Worm (Caenorhabditis elegans) whole organism, young adult: Measurements from ENCODE around the gene F01D5.1.

ENCODE experiments used
- B0019.2 ChIP-seq: fragments of 200-800 bp; sonication (Bioruptor generic); conservative IDR thresholded peaks from 2 replicates; pipeline ENCODE4 v1.3.6; 2022; ENCODE audit warnings: missing genetic modification reagents, missing genetic modification characterization, missing compliant biosample characterization
- B0261.1 ChIP-seq: sonication (generic microtip); optimal IDR thresholded peaks from 2 replicates; lab custom pipeline; 2016; ENCODE audit warnings: mild to moderate bottlenecking, missing genetic modification characterization, moderate library complexity, missing compliant biosample characterization
- F23B12.7 ChIP-seq: sonication (generic microtip); optimal IDR thresholded peaks from 2 replicates; lab custom pipeline; 2017; ENCODE audit warnings: missing genetic modification characterization, mild to moderate bottlenecking, missing compliant biosample characterization, antibody characterized with exemption, moderate library complexity; ENCODE audit not compliant: insufficient read depth
- F39B2.1 ChIP-seq: fragments of 200-800 bp; sonication (Bioruptor generic); IDR thresholded peaks from 2 replicates; pipeline ENCODE4 v1.3.6; 2022; ENCODE audit warnings: missing genetic modification reagents, missing genetic modification characterization, missing compliant biosample characterization
- K12H6.12 ChIP-seq: fragments of 200-800 bp; sonication (Bioruptor generic); optimal IDR thresholded peaks from 2 replicates; lab custom pipeline; 2018; ENCODE audit warnings: mild to moderate bottlenecking, missing genetic modification characterization, missing compliant biosample characterization
- T07F8.4 ChIP-seq: sonication (generic microtip); optimal IDR thresholded peaks from 2 replicates; lab custom pipeline; 2016; ENCODE audit warnings: mild to moderate bottlenecking, missing genetic modification characterization, moderate library complexity, missing compliant biosample characterization
- Y56A3A.18 ChIP-seq: fragments of 200-800 bp; sonication (Bioruptor generic); IDR thresholded peaks from 2 replicates; pipeline ENCODE4 v1.3.6; 2022; ENCODE audit warnings: missing genetic modification reagents, missing genetic modification characterization, missing compliant biosample characterization
- Y67H2A.10 ChIP-seq: fragments of 200-800 bp; sonication (Bioruptor generic); conservative IDR thresholded peaks from 2 replicates; pipeline ENCODE4 v1.3.6; 2022; ENCODE audit warnings: missing genetic modification reagents, missing genetic modification characterization, missing compliant biosample characterization
- attf-3 ChIP-seq: fragments of 200-800 bp; sonication (Bioruptor generic); conservative IDR thresholded peaks from 2 replicates; pipeline ENCODE4 v1.3.6; 2022; ENCODE audit warnings: missing genetic modification reagents, missing genetic modification characterization, missing compliant biosample characterization
- attf-5 ChIP-seq: fragments of 200-800 bp; sonication (Bioruptor generic); optimal IDR thresholded peaks from 2 replicates; lab custom pipeline; 2018; ENCODE audit warnings: mild to moderate bottlenecking, missing genetic modification characterization, missing compliant biosample characterization
- die-1 ChIP-seq: sonication (generic microtip); optimal IDR thresholded peaks from 2 replicates; lab custom pipeline; 2016; ENCODE audit warnings: missing genotype, mild to moderate bottlenecking, missing genetic modification characterization, missing compliant biosample characterization
- efl-1 ChIP-seq: fragments of 150-350 bp; optimal IDR thresholded peaks from 2 replicates; lab custom pipeline; 2014; ENCODE audit warnings: missing biosample characterization, missing genetic modification reagents, missing genetic modification characterization
- ekl-4 ChIP-seq: fragments of 200-800 bp; sonication (Bioruptor generic); IDR thresholded peaks from 2 replicates; pipeline ENCODE4 v1.3.6; 2022; ENCODE audit warnings: missing genetic modification reagents, missing genetic modification characterization, missing compliant biosample characterization
- gei-17 ChIP-seq: fragments of 200-800 bp; sonication (Bioruptor generic); optimal IDR thresholded peaks from 2 replicates; lab custom pipeline; 2018; ENCODE audit warnings: mild to moderate bottlenecking, missing genetic modification characterization, missing compliant biosample characterization
- him-1 ChIP-seq: sonication (generic microtip); optimal IDR thresholded peaks from 2 replicates; lab custom pipeline; 2016; ENCODE audit warnings: missing genotype, missing genetic modification reagents, missing genetic modification characterization, missing compliant biosample characterization
- hlh-26 ChIP-seq: fragments of 200-800 bp; sonication (Bioruptor generic); conservative IDR thresholded peaks from 2 replicates; pipeline ENCODE4 v1.3.6; 2022; ENCODE audit warnings: missing genetic modification reagents, missing genetic modification characterization, missing compliant biosample characterization
- hmg-1.2 ChIP-seq: fragments of 200-800 bp; sonication (Bioruptor generic); IDR thresholded peaks from 2 replicates; pipeline ENCODE4 v1.3.6; 2022; ENCODE audit warnings: missing genetic modification reagents, missing genetic modification characterization, missing compliant biosample characterization
- hmg-20 ChIP-seq: fragments of 200-800 bp; sonication (Bioruptor generic); IDR thresholded peaks from 2 replicates; pipeline ENCODE4 v1.3.6; 2022; ENCODE audit warnings: missing genetic modification reagents, missing genetic modification characterization, missing compliant biosample characterization
- let-526 ChIP-seq: fragments of 200-800 bp; sonication (Bioruptor generic); IDR thresholded peaks from 2 replicates; pipeline ENCODE4 v1.3.6; 2022; ENCODE audit warnings: missing genetic modification reagents, missing genetic modification characterization, missing compliant biosample characterization
- let-607 ChIP-seq, 2 experiments: fragments of 200-800 bp in 1 of 2; sonication (Bioruptor generic) in 1 of 2; sonication (generic microtip) in 1 of 2; optimal IDR thresholded peaks; 2 replicates each; lab custom pipeline; 2016 to 2018; ENCODE audit warnings: mild to moderate bottlenecking in 2 of 2, missing compliant biosample characterization in 2 of 2, missing genetic modification characterization in 2 of 2, moderate library complexity in 2 of 2, missing genotype in 1 of 2
- lin-26 ChIP-seq: fragments of 200-800 bp; sonication (Bioruptor generic); IDR thresholded peaks from 2 replicates; pipeline ENCODE4 v1.3.6; 2022; ENCODE audit warnings: missing genetic modification reagents, missing genetic modification characterization, missing compliant biosample characterization
- lsl-1 ChIP-seq: fragments of 200-800 bp; sonication (Bioruptor generic); optimal IDR thresholded peaks from 2 replicates; lab custom pipeline; 2018; ENCODE audit warnings: mild to moderate bottlenecking, missing genetic modification characterization, moderate library complexity, missing compliant biosample characterization
- madf-6 ChIP-seq: fragments of 200-800 bp; sonication (Bioruptor generic); IDR thresholded peaks from 2 replicates; pipeline ENCODE4 v1.3.6; 2022; ENCODE audit warnings: missing genetic modification reagents, missing genetic modification characterization, missing compliant biosample characterization
- mcd-1 ChIP-seq: fragments of 200-800 bp; sonication (Bioruptor generic); IDR thresholded peaks from 2 replicates; pipeline ENCODE4 v1.3.6; 2022; ENCODE audit warnings: missing genetic modification reagents, missing genetic modification characterization, missing compliant biosample characterization
- mel-28 ChIP-seq: sonication (generic microtip); optimal IDR thresholded peaks from 2 replicates; lab custom pipeline; 2016; ENCODE audit warnings: borderline replicate concordance, mild to moderate bottlenecking, missing genetic modification characterization, missing compliant biosample characterization
- nfya-2 ChIP-seq: fragments of 200-800 bp; sonication (Bioruptor generic); IDR thresholded peaks from 2 replicates; pipeline ENCODE4 v1.3.6; 2022; ENCODE audit warnings: missing genetic modification reagents, missing genetic modification characterization, missing compliant biosample characterization
- nhr-179 ChIP-seq: sonication (generic microtip); optimal IDR thresholded peaks from 2 replicates; lab custom pipeline; 2016; ENCODE audit warnings: mild to moderate bottlenecking, missing genetic modification characterization, missing compliant biosample characterization
- nhr-27 ChIP-seq: fragments of 200-800 bp; sonication (Bioruptor generic); optimal IDR thresholded peaks from 2 replicates; lab custom pipeline; 2018; ENCODE audit warnings: mild to moderate bottlenecking, missing genetic modification characterization, moderate library complexity, missing compliant biosample characterization
- nhr-80 ChIP-seq: sonication (generic microtip); optimal IDR thresholded peaks from 2 replicates; lab custom pipeline; 2016; ENCODE audit warnings: missing genetic modification characterization, missing compliant biosample characterization
- nhr-90 ChIP-seq: sonication (generic microtip); optimal IDR thresholded peaks from 2 replicates; lab custom pipeline; 2016; ENCODE audit warnings: missing genotype, mild to moderate bottlenecking, missing genetic modification characterization, missing compliant biosample characterization
- pbrm-1 ChIP-seq: fragments of 200-800 bp; sonication (Bioruptor generic); IDR thresholded peaks from 2 replicates; pipeline ENCODE4 v1.3.6; 2022; ENCODE audit warnings: missing genetic modification reagents, missing genetic modification characterization, missing compliant biosample characterization
- rpc-1 ChIP-seq, 2 experiments: fragments of 150-350 bp in 1 of 2; sonication (generic microtip) in 1 of 2; optimal IDR thresholded peaks; 2 replicates each; lab custom pipeline; 2014 to 2018; ENCODE audit warnings: missing biosample characterization in 1 of 2, missing genetic modification characterization in 1 of 2, missing genetic modification reagents in 1 of 2, missing genotype in 1 of 2
- snpc-4 ChIP-seq, 5 experiments: fragments of 150-350 bp in 1 of 5; sonication (generic microtip) in 4 of 5; optimal IDR thresholded peaks; 2 replicates each; lab custom pipeline; 2014 to 2018; ENCODE audit warnings: missing genetic modification characterization in 5 of 5, missing biosample characterization in 3 of 5, antibody characterized with exemption in 2 of 5, mild to moderate bottlenecking in 2 of 5, missing compliant biosample characterization in 2 of 5, missing genotype in 2 of 5, moderate library complexity in 2 of 5, missing genetic modification reagents in 1 of 5
- unc-130 ChIP-seq: sonication (generic microtip); optimal IDR thresholded peaks from 2 replicates; lab custom pipeline; 2016; ENCODE audit warnings: missing genetic modification reagents, missing genetic modification characterization, missing compliant biosample characterization
- unc-62 ChIP-seq: fragments of 150-350 bp; optimal IDR thresholded peaks from 2 replicates; lab custom pipeline; 2014; ENCODE audit warnings: missing biosample characterization, missing genetic modification reagents, missing genetic modification characterization
- ztf-6 ChIP-seq: fragments of 200-800 bp; sonication (Bioruptor generic); IDR thresholded peaks from 2 replicates; pipeline ENCODE4 v1.3.6; 2022; ENCODE audit warnings: missing genetic modification reagents, missing genetic modification characterization, missing compliant biosample characterization

The F01D5.1 gene

DNA sequence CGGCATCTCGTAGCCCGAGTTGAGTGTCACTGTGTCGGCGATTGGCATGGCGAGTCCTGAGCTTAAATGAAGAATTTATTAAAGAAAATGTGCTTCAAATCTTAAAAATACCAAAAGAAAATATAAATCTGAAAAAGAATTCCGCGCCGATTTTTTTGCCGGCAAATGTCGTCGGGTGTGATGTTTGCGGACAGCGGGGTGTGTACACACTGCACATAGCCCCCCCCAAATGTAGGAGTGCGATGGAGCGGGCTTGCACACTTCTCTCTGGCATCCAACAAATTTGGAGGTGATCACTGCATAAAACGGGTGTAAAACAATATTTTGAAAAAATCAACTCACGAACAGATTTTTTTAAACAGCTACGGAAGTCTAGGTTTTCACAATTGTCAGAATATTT, 21.2 kb downstream of the F01D5.1 start, which contains the start of gene Y39G8B.2 (continued):
- no peak for TF ChIP-seq let-526
- TF ChIP-seq F23B12.7 (tag; lab: Kevin White, UChicago): peak; percentile 30
- peak in 1 of 2 experiments; percentile 1 for TF ChIP-seq let-607 (tag; optimal IDR thresholded peaks at IDR 0.05; lab: Kevin White, UChicago)
- TF ChIP-seq Y56A3A.18 (GFP tag; lab: Robert Waterston, UW): no peak
- no peak for TF ChIP-seq unc-62 (GFP tag; lab: Kevin White, UChicago)
- peak; percentile 95 for TF ChIP-seq attf-5
- TF ChIP-seq die-1 (tag; lab: Kevin White, UChicago): no peak
- no peak for TF ChIP-seq rpc-1 (optimal IDR thresholded peaks at IDR 0.05; lab: Kevin White, UChicago)
- no peak for TF ChIP-seq rpc-1 (tag; optimal IDR thresholded peaks at IDR 0.05; lab: Kevin White, UChicago)
- no peak for TF ChIP-seq unc-130 (GFP tag; lab: Kevin White, UChicago)
- no peak for TF ChIP-seq lsl-1
- peak; percentile 74 for TF ChIP-seq nhr-80 (tag; lab: Kevin White, UChicago)
- TF ChIP-seq hmg-20 (GFP tag; lab: Robert Waterston, UW): no peak
- no peak for TF ChIP-seq B0019.2 (GFP tag; lab: Robert Waterston, UW)
- peak; percentile 72 for TF ChIP-seq hmg-1.2 (GFP tag; lab: Robert Waterston, UW)
- no peak for TF ChIP-seq nfya-2 (GFP tag; lab: Robert Waterston, UW)
- TF ChIP-seq ztf-6: no peak
- TF ChIP-seq pbrm-1 (GFP tag; lab: Robert Waterston, UW): peak; percentile 76; the same call in 1 of the 2 replicates
- peak; percentile 40 for TF ChIP-seq efl-1 (GFP tag; lab: Kevin White, UChicago)
- TF ChIP-seq, all 124 proteins: peak for 26

ce11 chrII:13974136-13974535, 23.2 kb downstream of the F01D5.1 start:
- TF ChIP-seq B0261.1 (no peak), mel-28 (tag; lab: Kevin White, UChicago) (no peak), T07F8.4 (tag; lab: Kevin White, UChicago) (no peak), nhr-90 (tag; lab: Kevin White, UChicago) (no peak), gei-17 (GFP tag; lab: Kevin White, UChicago) (no peak), attf-3 (no peak), ekl-4 (GFP tag; lab: Robert Waterston, UW) (no peak), hlh-26 (GFP tag; lab: Robert Waterston, UW) (no peak)

DNA sequence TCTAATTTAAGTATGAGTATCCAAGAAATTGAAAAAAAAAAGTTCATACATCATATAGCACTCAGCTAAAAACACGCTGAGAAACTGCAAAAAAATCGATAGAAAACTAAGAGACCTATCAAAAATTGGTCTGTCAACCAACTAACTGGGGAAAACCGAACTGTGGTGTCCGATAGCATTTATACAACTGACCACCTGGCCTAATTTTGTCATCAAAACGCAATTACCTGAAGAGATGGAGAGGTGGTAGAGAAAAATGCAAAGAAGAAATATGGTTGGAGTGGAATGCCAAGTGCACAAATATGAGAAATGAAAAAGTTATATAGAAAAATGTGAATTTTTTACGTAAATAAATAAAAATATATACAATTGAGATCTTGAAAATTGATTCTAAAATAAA, 23.9 kb downstream of the F01D5.1 start, which contains the start of gene Y39G8B.1:
Gene Y39G8B.1 (minus strand): TSS at position 299 of the 400 bp plus-strand sequence.
- no peak for TF ChIP-seq nhr-90 (tag; lab: Kevin White, UChicago)
- TF ChIP-seq let-526: no peak
- peak; percentile 55 for TF ChIP-seq nhr-80 (tag; lab: Kevin White, UChicago)
- TF ChIP-seq mcd-1 (GFP tag; lab: Robert Waterston, UW): no peak
- TF ChIP-seq lsl-1: no peak
- no peak for TF ChIP-seq him-1 (tag; lab: Kevin White, UChicago)
- no peak for TF ChIP-seq Y67H2A.10 (GFP tag; lab: Robert Waterston, UW)
- no peak for TF ChIP-seq madf-6 (GFP tag; lab: Robert Waterston, UW)
- no peak for TF ChIP-seq nhr-179 (tag; lab: Kevin White, UChicago)
- TF ChIP-seq snpc-4 (GFP tag; optimal IDR thresholded peaks at IDR 0.05; lab: Kevin White, UChicago): no peak
- TF ChIP-seq snpc-4 (tag; optimal IDR thresholded peaks at IDR 0.05; lab: Kevin White, UChicago): peak in 1 of 4 experiments; percentile 8
- TF ChIP-seq let-607 (tag; optimal IDR thresholded peaks at IDR 0.05; lab: Kevin White, UChicago): peak; percentile 52 to 64
- TF ChIP-seq nhr-27: no peak
- TF ChIP-seq K12H6.12 (tag; lab: Kevin White, UChicago): no peak
- no peak for TF ChIP-seq lin-26 (GFP tag; lab: Robert Waterston, UW)
- TF ChIP-seq F39B2.1 (GFP tag; lab: Robert Waterston, UW): no peak
